Fruit fly (Drosophila melanogaster): ENCODE measurements around the gene Cul6.

Gene Cul6

DNA sequence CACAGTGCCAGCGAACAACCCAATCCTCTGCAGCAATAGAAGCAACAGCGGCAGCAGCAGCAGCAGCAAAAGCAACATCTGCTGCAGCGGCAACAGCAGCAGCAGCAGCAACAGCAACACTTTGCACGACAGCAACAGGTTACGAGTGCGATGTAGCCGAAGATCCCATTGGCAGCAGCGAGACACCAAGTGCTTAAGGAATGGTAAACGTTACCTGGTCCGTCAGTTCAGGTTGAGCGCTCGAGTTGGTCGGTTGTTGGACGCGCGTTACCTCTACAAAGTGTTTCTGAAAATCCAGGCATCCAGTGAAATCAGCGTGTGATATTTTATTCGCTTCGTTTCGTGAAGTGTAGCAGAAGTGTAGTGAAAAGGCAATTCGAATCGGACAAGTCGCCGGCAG lies 17.3 kb upstream of the Cul6 start, which contains the start of gene CG17672:
CG17672 (plus strand) TSS at position 223 of the 400 bp plus-strand sequence.
- TF ChIP-seq CTCF (optimal IDR thresholded peaks at IDR 0.05) = no peak
- TF ChIP-seq CG8478 (optimal IDR thresholded peaks at IDR 0.05) = no peak

DNA sequence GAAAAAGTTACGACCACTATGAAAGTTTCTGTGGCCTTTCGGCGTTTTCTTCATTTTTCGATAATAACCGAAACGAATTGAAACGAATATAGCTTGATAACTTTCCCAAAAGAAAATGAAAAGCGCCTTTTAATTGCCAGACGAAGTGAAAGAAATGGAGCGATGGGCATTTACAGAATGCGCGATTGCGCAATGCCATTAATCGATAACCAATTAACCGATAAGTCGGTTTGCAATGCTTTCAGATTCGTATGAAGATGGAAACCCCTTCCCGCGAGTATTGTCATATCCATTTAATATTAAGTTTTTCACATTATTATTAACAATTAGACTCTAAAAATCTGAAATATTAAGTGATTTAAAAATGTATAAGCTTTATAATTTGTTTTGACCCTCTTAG lies 15.8 kb upstream of the Cul6 start:
- TF ChIP-seq CTCF (optimal IDR thresholded peaks at IDR 0.05) (no peak), CG8478 (optimal IDR thresholded peaks at IDR 0.05) (no peak)

DNA sequence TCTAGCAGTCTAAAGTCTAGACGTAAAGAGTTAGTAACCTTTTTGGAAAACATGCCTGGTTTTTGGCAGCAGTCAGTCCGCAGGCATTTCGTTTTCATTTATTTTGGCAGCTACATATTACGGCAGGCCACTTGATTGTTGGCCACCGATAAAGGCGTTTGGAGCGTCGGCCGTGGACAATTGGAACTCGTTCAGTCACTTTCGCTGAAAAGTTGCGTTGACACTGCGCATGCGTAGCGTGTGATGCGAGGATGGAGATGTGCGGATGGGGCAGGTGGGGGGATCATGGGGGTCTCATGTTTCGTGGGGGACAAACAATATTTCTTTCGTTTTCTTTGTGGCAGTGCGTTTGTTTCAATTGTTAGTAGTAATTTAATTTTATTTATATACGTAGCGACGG lies 15.4 kb upstream of the Cul6 start:
- TF ChIP-seq CTCF (optimal IDR thresholded peaks at IDR 0.05) (no peak), CG8478 (optimal IDR thresholded peaks at IDR 0.05) (no peak)

DNA sequence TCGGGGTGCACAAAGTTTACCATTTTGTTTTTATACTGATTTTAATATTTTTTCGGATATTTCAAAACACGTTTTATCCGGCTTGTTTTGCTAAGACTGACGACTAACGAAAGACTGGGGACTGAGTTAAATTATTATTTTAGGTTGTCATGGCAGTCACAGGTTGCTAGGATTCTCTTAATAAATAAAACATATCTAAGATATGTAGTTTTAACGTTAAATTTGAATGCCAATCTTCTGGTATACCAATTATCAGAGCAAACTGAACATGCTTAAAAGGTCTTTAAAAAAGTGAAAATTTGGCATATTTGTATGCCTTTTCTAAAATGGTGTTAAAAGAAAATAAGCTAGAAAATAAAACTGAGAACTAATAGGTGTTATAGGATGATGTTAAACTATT lies 14.9 kb upstream of the Cul6 start, which contains the start of gene Zmynd10:
Zmynd10 (minus strand) TSS at position 101 of the 400 bp plus-strand sequence.
- TF ChIP-seq CG8478 (optimal IDR thresholded peaks at IDR 0.05) (no peak), CTCF (optimal IDR thresholded peaks at IDR 0.05) (no peak)

DNA sequence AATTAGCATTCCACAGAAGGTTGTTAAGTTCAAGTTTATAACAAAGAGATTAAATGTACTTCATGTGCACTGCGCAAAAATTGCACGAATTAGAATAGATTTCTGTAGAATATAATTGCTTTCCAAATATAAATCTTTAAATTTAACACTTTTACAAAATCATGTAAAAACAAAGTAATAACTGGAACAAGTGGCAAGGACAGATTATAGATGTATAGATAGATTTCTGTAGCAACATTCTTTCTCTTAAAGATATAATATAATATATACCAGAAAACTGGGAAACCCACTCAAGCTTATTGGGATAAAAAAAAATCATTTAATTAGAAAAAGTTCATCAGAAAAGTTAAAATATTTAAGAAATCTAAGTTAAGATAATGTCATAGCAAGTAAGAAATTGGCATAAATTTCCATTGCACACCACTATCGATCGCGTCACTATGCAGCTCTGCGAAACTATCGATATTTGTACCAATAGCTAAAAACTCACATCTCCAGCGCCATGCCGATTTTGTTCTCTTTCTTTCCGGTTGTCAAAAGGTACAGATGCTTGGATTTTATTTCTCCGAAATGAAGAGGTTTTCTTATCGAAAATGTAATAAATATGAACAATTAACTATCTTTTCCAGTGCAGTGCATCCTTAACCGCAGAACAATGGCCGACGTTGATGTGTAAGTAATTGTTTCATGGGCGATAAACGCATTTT lies 11.5 kb upstream of the Cul6 start, which contains the start of gene RpS12:
RpS12 (plus strand) TSS at position 499 of the 707 bp plus-strand sequence.
- TF ChIP-seq CG8478 (optimal IDR thresholded peaks at IDR 0.05) (no peak), CTCF (optimal IDR thresholded peaks at IDR 0.05) (no peak)

DNA sequence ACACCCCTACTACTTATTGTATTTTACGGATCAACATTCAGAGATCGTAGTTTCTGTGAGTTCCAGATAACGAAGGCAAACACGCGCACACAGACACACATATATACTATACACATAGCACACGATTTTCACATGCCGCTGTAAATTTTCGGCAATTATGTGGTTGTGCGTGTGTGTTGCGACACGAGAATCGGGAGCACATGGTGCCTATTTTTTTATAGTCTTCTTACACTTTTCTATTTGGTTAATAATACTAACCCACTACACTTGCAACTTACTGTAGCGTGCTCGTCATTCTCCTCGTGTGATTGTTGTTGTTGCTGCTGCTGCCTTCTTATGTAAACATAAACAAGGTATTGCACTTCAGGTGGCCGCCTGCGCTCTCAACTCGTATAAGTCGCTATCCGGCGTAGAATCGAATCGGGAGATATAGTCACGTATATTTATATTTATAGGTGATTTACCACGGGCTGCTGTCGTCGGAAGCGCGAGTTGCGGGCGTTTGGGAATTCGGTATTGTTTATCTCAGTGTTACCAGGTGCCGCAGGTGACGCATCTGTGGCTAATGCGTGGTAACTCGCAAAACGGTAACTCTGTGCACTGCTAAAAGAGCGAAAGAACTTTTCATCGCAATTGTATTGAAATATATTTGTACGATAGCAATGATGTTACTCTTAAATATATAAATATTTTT lies 10.8 kb upstream of the Cul6 start, which contains the start of gene Adk2:
Adk2 (minus strand) TSS at position 529 of the 694 bp plus-strand sequence.
- TF ChIP-seq CTCF (optimal IDR thresholded peaks at IDR 0.05) (no peak), CG8478 (optimal IDR thresholded peaks at IDR 0.05) (no peak)

DNA sequence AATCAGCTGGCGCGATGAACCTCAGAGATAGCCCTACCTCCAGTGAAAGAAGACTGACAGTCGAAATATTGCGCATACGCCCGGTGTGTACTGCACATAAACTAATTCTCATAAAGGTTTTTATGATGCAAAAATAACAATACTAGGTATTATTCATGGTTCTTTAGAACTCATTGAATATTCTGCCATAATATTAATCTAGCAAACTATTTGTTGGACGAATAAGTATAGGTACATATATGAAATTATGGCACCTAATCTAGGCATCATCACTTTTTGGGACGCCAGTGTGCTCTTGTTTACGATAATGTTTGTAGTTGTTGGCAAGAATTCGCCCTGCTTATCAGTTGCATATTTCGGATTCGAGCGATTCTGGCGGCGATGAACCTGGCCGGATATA lies 10.2 kb upstream of the Cul6 start:
- TF ChIP-seq CG8478 (optimal IDR thresholded peaks at IDR 0.05) (no peak), CTCF (optimal IDR thresholded peaks at IDR 0.05) (no peak)

DNA sequence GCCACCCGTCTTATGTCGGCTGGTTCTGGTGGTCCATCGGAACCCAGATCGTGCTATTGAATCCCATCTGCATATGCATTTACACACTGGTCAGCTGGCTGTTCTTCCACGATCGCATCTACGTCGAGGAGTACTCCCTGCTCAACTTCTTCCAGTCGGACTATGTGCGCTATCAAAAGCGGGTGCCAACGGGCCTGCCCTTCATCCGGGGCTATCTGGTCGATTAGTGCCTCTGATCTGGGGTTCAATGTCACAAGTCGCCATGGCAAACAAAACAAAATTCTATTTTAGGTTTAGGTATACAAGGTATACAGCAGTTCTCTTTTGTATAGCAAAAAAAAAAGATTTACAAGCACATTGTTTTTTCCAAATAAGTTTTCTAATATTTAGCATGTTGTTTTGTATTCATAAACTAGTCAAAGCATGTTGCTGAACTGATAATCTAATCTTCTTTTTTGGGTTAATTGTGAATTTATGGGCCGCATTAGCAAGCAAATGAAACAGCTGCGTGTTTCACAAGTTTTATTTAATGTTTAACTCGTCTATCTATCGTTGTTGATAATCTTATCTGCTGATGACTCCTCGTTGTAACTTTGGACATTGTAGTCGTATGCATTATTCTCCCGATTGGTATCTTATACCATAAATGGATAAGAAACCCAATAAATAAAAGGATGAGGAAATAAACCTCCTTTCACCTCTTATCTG lies 7.9 kb upstream of the Cul6 start:
- no peak for TF ChIP-seq CTCF (optimal IDR thresholded peaks at IDR 0.05)
- TF ChIP-seq CG8478 (optimal IDR thresholded peaks at IDR 0.05) = no peak

DNA sequence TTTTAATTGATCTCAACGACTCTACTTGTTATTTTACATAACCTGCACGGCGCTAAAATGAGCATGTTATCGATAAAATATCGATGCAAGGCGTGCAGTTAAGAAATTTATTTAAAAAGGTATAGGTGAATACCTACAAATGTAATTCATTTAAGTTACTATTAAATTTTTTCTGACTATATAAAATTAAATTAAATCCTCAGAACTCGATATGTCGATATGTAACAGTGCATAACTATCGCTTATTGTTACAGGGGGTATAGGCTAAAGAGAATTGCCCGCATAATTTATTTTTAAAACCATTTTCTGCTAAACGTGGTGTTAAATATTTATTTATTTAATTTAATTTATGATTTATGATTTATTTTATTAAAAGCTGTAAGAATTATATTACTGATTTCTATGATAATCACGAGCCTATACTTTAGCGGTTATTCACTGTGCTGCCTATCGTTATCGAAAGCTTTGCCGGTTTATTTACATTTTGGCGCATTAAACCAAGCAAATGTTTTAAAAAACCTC lies 6.4 kb upstream of the Cul6 start, which contains the start of the genes mRpL20 and Icmt:
mRpL20 (minus strand) TSS at position 65 of the 522 bp plus-strand sequence.
Icmt (plus strand) TSS at position 464 of the 522 bp plus-strand sequence.
- no peak for TF ChIP-seq CTCF (optimal IDR thresholded peaks at IDR 0.05)
- no peak for TF ChIP-seq CG8478 (optimal IDR thresholded peaks at IDR 0.05)

DNA sequence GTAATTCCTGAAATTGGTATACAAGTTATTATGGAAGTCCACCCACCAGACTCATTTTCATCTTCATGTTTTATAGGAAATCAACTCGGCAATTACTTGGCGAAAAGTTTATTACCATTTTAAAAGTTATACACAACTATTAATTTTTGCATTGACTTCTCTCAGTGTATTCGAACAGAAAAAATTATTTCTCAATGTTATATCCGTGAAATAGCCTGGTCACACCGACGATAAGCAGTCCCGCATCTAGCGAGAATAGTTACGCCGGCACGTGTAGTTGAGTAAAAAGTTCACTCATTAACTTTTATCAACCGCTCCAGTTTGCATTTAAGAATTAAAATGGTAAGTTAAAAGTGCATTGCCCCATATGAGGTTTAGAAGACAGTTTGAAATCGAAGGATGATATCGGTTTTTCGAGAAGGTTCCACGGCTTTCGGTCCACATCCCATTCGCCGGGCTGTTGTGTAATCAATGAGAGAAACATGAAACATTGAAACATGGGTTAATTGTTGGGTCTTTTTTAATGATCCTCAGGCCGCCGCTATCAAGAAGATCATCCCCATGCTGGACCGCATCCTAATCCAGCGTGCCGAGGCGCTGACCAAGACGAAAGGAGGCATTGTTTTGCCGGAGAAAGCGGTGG lies 4.5 kb upstream of the Cul6 start, which contains the start of gene CG11267:
CG11267 (plus strand) TSS at position 228 of the 643 bp plus-strand sequence.
- no peak for TF ChIP-seq CTCF (optimal IDR thresholded peaks at IDR 0.05)
- TF ChIP-seq CG8478 (optimal IDR thresholded peaks at IDR 0.05) = no peak

DNA sequence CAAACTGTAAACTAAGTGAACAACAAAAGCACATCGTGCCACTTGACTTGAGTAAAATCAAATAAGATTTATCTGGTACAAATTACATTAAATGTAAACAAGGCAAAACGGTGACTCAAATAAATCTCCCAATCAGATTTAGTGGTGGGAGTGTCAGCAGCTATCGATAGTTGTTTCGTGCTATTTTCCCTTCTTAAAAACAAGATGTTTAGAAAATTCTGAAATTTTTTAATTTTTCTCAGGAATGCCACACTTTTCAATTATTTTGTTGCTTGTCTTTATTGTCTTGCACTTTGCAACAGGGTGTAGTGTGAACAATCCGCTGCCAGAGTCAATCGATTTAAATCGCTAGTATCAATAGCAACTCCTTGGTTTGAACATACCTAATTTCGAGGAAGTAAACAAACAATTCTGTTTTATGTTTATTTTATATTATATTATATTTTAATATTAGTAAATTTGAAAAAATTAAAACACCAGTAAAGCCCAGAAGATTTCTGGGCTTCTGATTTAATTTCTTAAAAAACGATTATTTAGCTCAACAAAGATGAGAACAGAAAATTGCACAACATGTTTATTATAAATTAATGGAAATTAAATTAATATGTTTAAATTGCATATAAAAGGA lies 3.8 kb upstream of the Cul6 start, which contains the start of gene MICAL-like:
MICAL-like (minus strand) TSS at position 138 of the 628 bp plus-strand sequence.
- TF ChIP-seq CG8478 (optimal IDR thresholded peaks at IDR 0.05) (no peak), CTCF (optimal IDR thresholded peaks at IDR 0.05) (no peak)

DNA sequence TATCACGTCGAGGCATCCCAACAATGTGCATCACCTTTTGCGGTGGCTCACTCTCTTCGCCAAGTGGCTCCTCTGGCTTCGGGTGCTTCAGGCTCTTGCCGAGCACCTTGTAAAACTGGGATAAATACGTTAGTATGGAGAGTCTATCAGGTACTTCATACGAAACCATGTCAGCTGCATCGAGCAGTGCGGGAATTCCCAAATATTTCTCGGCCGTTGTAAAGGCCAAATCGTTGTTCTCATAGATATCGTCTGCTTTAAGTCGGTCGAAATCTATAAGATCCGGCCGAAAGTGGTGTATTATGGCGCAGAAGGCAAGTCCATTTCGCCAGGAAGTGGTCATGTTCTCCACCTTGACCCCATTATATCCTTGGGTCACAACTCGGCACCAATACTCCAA lies 3.2 kb upstream of the Cul6 start:
- TF ChIP-seq CTCF (optimal IDR thresholded peaks at IDR 0.05) (no peak), CG8478 (optimal IDR thresholded peaks at IDR 0.05) (no peak)

DNA sequence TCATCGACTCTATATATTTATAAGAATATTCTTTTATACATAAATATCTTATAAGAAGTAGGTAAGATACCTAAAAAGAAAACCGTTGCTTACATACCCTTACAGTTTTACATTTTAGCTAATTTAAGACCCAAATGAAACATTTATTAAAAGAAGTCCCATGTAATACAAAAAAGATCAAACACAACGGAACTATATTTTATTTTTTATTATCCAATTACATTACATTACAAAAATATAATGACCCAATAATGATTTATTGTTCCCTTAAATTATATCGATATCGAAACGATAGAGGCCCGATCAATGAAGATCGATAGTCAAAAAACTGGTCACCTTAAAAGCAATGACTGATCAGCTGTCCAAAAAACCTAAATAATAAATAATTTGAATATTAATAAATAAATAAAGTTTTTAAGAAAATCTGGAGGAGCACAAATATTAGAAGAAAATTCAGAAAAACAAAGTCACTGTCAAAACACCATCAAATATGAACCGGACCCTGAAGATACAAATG lies 3.5 kb downstream of the Cul6 start:
- TF ChIP-seq CG8478 (optimal IDR thresholded peaks at IDR 0.05) = no peak
- TF ChIP-seq CTCF (optimal IDR thresholded peaks at IDR 0.05) = no peak

DNA sequence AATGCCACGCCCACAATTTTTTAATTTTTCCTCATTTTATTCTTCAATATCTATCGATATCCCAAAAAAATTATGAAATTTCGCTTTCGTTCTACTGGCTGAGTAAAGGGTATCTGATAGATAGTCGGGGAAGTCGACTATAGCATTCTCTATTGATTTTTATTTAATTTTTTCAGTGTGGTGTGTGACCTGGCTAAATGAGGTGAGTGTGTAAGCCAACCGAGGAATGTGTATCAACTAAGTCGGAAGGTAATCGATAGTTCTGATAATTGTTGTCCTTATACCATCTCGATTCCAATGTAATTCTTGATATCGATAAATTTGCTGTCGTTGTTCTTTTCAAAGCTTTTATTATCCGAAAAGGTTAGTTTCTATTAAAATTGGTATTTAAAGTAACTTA lies 5.0 kb downstream of the Cul6 start, which contains the start of gene CG11263:
CG11263 (plus strand) TSS at position 328 of the 400 bp plus-strand sequence.
- TF ChIP-seq CG8478 (optimal IDR thresholded peaks at IDR 0.05) (no peak), CTCF (optimal IDR thresholded peaks at IDR 0.05) (peak in 1 of 2 experiments; percentile 30)
